Worm (Caenorhabditis elegans) whole organism, early embryonic: Measurements from ENCODE around the gene C08G5.6.

Source experiments
- ama-1 ChIP-seq: fragments of 150-350 bp; optimal IDR thresholded peaks from 2 replicates; lab custom pipeline; 2014
- ceh-13 ChIP-seq: fragments of 200-800 bp; sonication (Bioruptor generic); optimal IDR thresholded peaks from 2 replicates; lab custom pipeline; 2018; ENCODE audit warnings: mild to moderate bottlenecking, missing genetic modification characterization, missing compliant biosample characterization
- hmbx-1 ChIP-seq: sonication (generic microtip); optimal IDR thresholded peaks from 2 replicates; lab custom pipeline; 2016; ENCODE audit warnings: mild to moderate bottlenecking, missing genetic modification characterization, missing compliant biosample characterization
- hnd-1 ChIP-seq: sonication (generic microtip); optimal IDR thresholded peaks from 2 replicates; lab custom pipeline; 2016; ENCODE audit warnings: missing genetic modification characterization, missing compliant biosample characterization

ce11 chrII:788139-788538 is 17.8 kb downstream of the C08G5.6 start, which contains the start of gene F46F5.15:
- no peak for TF ChIP-seq ceh-13 (GFP tag; lab: Kevin White, UChicago)
- TF ChIP-seq ama-1 (lab: Kevin White, UChicago) = no peak
- no peak for TF ChIP-seq hmbx-1
- TF ChIP-seq hnd-1 (tag; lab: Kevin White, UChicago) = no peak
